Worm (Caenorhabditis elegans): Measurements from ENCODE around the gene chil-10.

The chil-10 gene

DNA sequence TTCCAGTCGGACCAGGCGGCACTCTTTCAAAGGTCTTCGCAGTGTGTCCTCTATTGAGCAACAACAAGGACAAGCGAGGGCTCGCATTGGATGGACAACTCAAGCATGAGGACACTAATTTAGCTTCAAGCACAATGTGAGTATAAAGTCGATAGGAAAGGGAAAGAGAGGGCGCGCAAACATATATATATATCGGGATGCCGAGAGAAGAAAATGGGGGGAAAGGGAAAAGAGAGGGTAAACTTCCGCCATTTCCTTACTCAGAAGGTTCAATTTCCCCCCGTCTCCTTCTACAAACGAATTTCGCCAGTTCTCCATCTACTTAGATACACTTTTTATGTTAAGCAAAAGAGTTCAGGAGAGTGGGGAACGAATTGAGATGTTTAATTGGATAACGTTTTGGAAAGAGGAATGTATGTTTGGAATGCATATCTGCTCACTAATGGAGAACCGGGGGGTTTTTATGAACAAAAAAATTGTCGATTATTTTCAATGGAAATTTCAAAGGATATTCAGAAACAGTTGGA, 5.1 kb upstream of the chil-10 start (continued):
- no peak for TF ChIP-seq ceh-24 (tag; optimal IDR thresholded peaks at IDR 0.05)

DNA sequence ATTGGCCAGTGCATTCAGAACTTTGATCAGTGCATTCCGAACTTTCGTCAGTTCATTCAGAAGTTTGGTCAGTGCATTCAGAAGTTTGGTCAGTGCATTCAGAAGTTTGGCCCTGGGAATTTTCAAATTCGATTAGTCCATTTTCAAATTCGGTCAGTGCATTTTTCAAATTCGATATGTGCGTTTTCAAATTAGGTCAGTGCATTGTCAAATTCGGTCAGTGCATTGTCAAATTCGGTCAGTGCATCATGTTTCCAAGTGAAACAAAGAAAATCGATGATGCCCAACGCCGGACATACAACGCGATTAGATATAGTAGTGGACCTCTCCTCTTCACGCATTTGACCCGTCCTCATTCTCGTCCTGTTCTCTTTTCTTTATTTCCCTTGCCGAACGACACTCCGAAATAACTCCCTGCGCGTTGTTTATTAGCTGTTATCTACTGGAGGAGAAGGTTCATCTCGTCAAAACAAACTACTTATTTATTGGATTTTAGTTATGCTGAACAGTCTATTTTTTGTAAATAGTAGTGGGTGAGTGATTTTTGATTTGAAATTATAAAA, 3.1 kb upstream of the chil-10 start, which contains the start of gene apm-3:
Gene apm-3, plus strand, starts transcription at position 477 of the 563 bp plus-strand sequence.
- TF ChIP-seq unc-42 (tag; optimal IDR thresholded peaks at IDR 0.05) (peak; percentile 68), sdc-2 (tag; optimal IDR thresholded peaks at IDR 0.05) (no peak), lin-11 (tag; optimal IDR thresholded peaks at IDR 0.05) (no peak), ahr-1 (tag; optimal IDR thresholded peaks at IDR 0.05) (no peak), ceh-22 (tag; optimal IDR thresholded peaks at IDR 0.05) (no peak), F13H6.1 (tag; optimal IDR thresholded peaks at IDR 0.05) (no peak), hlh-30 (tag; optimal IDR thresholded peaks at IDR 0.05; ENCODE audit: insufficient read depth) (no peak), ceh-14 (tag; optimal IDR thresholded peaks at IDR 0.05) (no peak), nfya-1 (tag; optimal IDR thresholded peaks at IDR 0.05) (peak; percentile 52), ref-2 (tag; optimal IDR thresholded peaks at IDR 0.05) (peak; percentile 10), ceh-48 (tag; optimal IDR thresholded peaks at IDR 0.05) (peak; percentile 41), nhr-232 (tag; optimal IDR thresholded peaks at IDR 0.05) (no peak), tbx-2 (tag; optimal IDR thresholded peaks at IDR 0.05) (peak; percentile 34), elt-2 (tag; optimal IDR thresholded peaks at IDR 0.05) (peak; percentile 40), tbx-7 (tag; optimal IDR thresholded peaks at IDR 0.05) (no peak), C38D4.7 (GFP tag; optimal IDR thresholded peaks at IDR 0.05) (no peak), C08G9.2 (tag; optimal IDR thresholded peaks at IDR 0.05) (no peak), che-1 (tag; optimal IDR thresholded peaks at IDR 0.05) (no peak), ceh-24 (tag; optimal IDR thresholded peaks at IDR 0.05) (no peak), gmeb-2 (tag; optimal IDR thresholded peaks at IDR 0.05) (no peak), ceh-6 (GFP tag; optimal IDR thresholded peaks at IDR 0.05) (no peak)

DNA sequence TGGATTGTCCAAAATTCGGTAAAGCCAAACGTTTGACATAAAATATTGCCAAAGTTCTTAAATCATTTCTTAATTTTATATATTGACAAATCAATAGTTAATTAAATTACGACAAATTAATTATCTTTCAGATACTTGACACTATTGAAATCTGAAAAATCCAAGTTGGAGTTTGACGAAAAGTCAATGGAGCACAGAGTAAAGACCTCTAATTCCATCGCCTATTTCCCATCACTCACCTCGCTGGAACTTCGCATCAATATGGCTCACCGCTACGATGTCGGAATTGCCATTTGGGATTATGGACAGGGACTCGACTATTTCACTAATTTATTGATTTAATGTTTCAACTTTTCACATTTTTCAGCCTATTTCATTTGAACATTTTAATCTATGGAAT, 2.5 kb downstream of the chil-10 start:
- TF ChIP-seq nfya-1 (tag; optimal IDR thresholded peaks at IDR 0.05) (no peak), ceh-22 (tag; optimal IDR thresholded peaks at IDR 0.05) (no peak), ceh-45 (GFP tag; IDR thresholded peaks at IDR 0.05) (no peak), ahr-1 (tag; optimal IDR thresholded peaks at IDR 0.05) (no peak), ceh-2 (tag; optimal IDR thresholded peaks at IDR 0.05) (no peak), pqm-1 (tag; optimal IDR thresholded peaks at IDR 0.05) (no peak), ref-2 (tag; optimal IDR thresholded peaks at IDR 0.05) (no peak), pros-1 (tag; optimal IDR thresholded peaks at IDR 0.05) (no peak), ceh-9 (tag; optimal IDR thresholded peaks at IDR 0.05) (no peak), tbx-7 (tag; optimal IDR thresholded peaks at IDR 0.05) (no peak), ttx-3 (tag; optimal IDR thresholded peaks at IDR 0.05) (no peak), eyg-1 (tag; optimal IDR thresholded peaks at IDR 0.05) (no peak), rnt-1 (tag; optimal IDR thresholded peaks at IDR 0.05) (no peak), ceh-6 (GFP tag; optimal IDR thresholded peaks at IDR 0.05) (no peak), che-1 (tag; optimal IDR thresholded peaks at IDR 0.05) (no peak), ceh-30 (tag; optimal IDR thresholded peaks at IDR 0.05) (no peak), zip-5 (tag; optimal IDR thresholded peaks at IDR 0.05) (no peak), npax-4 (tag; optimal IDR thresholded peaks at IDR 0.05) (no peak), elt-4 (tag; optimal IDR thresholded peaks at IDR 0.05) (no peak)

DNA sequence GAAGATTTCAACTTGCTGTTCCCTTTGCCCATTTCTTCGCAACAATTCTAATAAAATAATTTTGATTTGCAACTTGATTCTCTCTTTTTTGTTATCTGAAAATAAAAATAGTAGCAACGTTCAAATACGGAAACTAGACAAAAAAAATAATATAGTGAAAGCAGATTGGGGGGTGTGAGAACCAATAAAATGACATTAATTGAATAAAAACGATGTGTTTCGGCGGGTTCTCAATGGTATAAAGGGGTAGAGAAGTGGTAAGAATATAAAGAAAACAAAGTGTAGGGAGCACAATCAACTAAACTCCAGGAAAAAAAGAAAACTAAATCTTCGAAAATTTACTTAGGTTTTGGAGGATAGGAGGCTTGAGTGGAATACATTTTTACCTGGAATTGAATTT, 5.5 kb downstream of the chil-10 start, which contains the start of gene ncs-1:
Gene ncs-1, minus strand, starts transcription at position 101 of the 400 bp plus-strand sequence.
- no peak for TF ChIP-seq rnt-1 (tag; optimal IDR thresholded peaks at IDR 0.05)
- TF ChIP-seq fkh-10 (GFP tag; optimal IDR thresholded peaks at IDR 0.05): no peak
- no peak for TF ChIP-seq pag-3 (tag; optimal IDR thresholded peaks at IDR 0.05; ENCODE audit: borderline replicate concordance)
- no peak for TF ChIP-seq nhr-232 (tag; optimal IDR thresholded peaks at IDR 0.05)
- TF ChIP-seq pax-1 (tag; optimal IDR thresholded peaks at IDR 0.05): no peak
- TF ChIP-seq ceh-9 (tag; optimal IDR thresholded peaks at IDR 0.05): no peak
- TF ChIP-seq mec-3 (tag; optimal IDR thresholded peaks at IDR 0.05; ENCODE audit: borderline replicate concordance): no peak
- TF ChIP-seq ceh-18 (tag; optimal IDR thresholded peaks at IDR 0.05): no peak
- TF ChIP-seq che-1 (tag; optimal IDR thresholded peaks at IDR 0.05): no peak
- no peak for TF ChIP-seq madf-2 (tag; optimal IDR thresholded peaks at IDR 0.05)
- no peak for TF ChIP-seq ceh-19 (GFP tag; optimal IDR thresholded peaks at IDR 0.05)
- TF ChIP-seq F13H6.1 (tag; optimal IDR thresholded peaks at IDR 0.05): no peak
- TF ChIP-seq unc-86 (tag; optimal IDR thresholded peaks at IDR 0.05): no peak
- no peak for TF ChIP-seq ceh-34 (tag; optimal IDR thresholded peaks at IDR 0.05)
- TF ChIP-seq ttx-3 (tag; optimal IDR thresholded peaks at IDR 0.05): no peak
- no peak for TF ChIP-seq ceh-48 (tag; optimal IDR thresholded peaks at IDR 0.05)
- no peak for TF ChIP-seq fkh-6 (tag; optimal IDR thresholded peaks at IDR 0.05)
- no peak for TF ChIP-seq C38D4.7 (GFP tag; optimal IDR thresholded peaks at IDR 0.05)

Measured in whole organism, late embryonic.